Worm (Caenorhabditis elegans) whole organism, L4 larva: Measurements from ENCODE around the gene srh-200.

Experiments
- unc-130 ChIP-seq: sonication (generic microtip); optimal IDR thresholded peaks from 2 replicates; lab custom pipeline; 2016; ENCODE audit warnings: missing genetic modification reagents, missing genetic modification characterization, missing compliant biosample characterization
- unc-39 ChIP-seq: sonication (generic microtip); optimal IDR thresholded peaks from 2 replicates; lab custom pipeline; 2017; ENCODE audit warnings: missing biosample characterization, missing genetic modification characterization
- unc-62 ChIP-seq, 3 experiments: fragments of 150-350 bp in 1 of 3; sonication (generic microtip); optimal IDR thresholded peaks in 2 of 3; peaks in 1 of 3; 1 replicate in 1 of 3; 2 replicates in 2 of 3; lab custom pipeline; 2014 to 2017; ENCODE audit warnings: missing biosample characterization in 3 of 3, missing genetic modification characterization in 3 of 3, missing genetic modification reagents in 3 of 3, missing genotype in 1 of 3

DNA sequence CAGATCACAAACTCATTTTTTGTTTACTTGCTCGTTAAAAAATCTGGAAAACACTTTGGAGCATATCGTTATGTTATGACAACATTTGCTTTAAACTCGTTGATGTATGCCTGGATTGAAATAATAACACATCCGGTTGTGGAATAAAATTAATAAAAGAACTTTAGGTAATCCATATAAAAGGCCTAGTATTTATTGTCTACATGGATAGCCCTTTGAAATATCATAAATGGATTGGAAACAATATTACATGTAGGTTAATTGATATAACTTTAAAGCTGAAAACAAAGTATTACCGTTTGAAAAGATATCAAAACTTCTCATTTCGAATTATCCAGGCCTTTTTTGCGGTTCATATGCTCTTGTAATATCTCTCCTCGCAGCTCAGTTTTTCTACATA lies 37.2 kb upstream of the srh-200 start:
- TF ChIP-seq unc-130 (no peak), unc-39 (tag; lab: Kevin White, UChicago) (no peak), unc-62 (GFP tag; optimal IDR thresholded peaks at IDR 0.05 in 1 of 2; lab: Kevin White, UChicago) (peak in 1 of 2 experiments; percentile 90), unc-62 (tag; optimal IDR thresholded peaks at IDR 0.05; lab: Kevin White, UChicago) (no peak)
